Fruit fly (Drosophila melanogaster) whole organism, embryonic: ENCODE measurements around the gene Dif.

Experiments used
- B-H1 ChIP-seq: fragments of 200-800 bp; sonication (Bioruptor generic); IDR thresholded peaks from 3 replicates; pipeline ENCODE4 v1.3.6; 2022; ENCODE audit warnings: missing biosample characterization, missing genetic modification characterization
- Blimp-1 ChIP-seq: fragments of 200-800 bp; sonication (Bioruptor generic); optimal IDR thresholded peaks from 3 replicates; lab custom pipeline; 2018; ENCODE audit warnings: missing biosample characterization, missing genetic modification characterization, mild to moderate bottlenecking, moderate library complexity, missing genetic modification reagents
- CG10543 ChIP-seq: fragments of 200-800 bp; sonication (Bioruptor generic); optimal IDR thresholded peaks from 3 replicates; lab custom pipeline; 2017; ENCODE audit warnings: missing biosample characterization, mild to moderate bottlenecking, missing genetic modification characterization, moderate library complexity
- CG10979 ChIP-seq: fragments of 200-800 bp; sonication (Bioruptor generic); optimal IDR thresholded peaks from 2 replicates; lab custom pipeline; 2018; ENCODE audit warnings: missing biosample characterization, mild to moderate bottlenecking, missing genetic modification characterization, moderate library complexity
- CG11456 ChIP-seq: fragments of 200-800 bp; sonication (Bioruptor generic); IDR thresholded peaks from 3 replicates; pipeline ENCODE4 v1.3.6; 2022; ENCODE audit warnings: missing biosample characterization, missing genetic modification characterization
- CG11696 ChIP-seq: fragments of 200-800 bp; sonication (Bioruptor generic); IDR thresholded peaks from 2 replicates; pipeline ENCODE4 v1.3.6; 2022; ENCODE audit warnings: missing biosample characterization, missing genetic modification characterization
- CG12155 ChIP-seq: fragments of 200-800 bp; sonication (Bioruptor generic); optimal IDR thresholded peaks from 3 replicates; lab custom pipeline; 2016; ENCODE audit warnings: missing biosample characterization, missing genetic modification characterization
- CG12391 ChIP-seq: fragments of 200-800 bp; sonication (Bioruptor generic); optimal IDR thresholded peaks from 3 replicates; lab custom pipeline; 2018; ENCODE audit warnings: missing biosample characterization, mild to moderate bottlenecking, missing genetic modification characterization, moderate library complexity
- CG14965 ChIP-seq: fragments of 200-800 bp; sonication (Bioruptor generic); optimal IDR thresholded peaks from 2 replicates; lab custom pipeline; 2016; ENCODE audit warnings: missing biosample characterization, missing genetic modification characterization, borderline replicate concordance
- CG1602 ChIP-seq: fragments of 200-800 bp; sonication (Bioruptor generic); optimal IDR thresholded peaks from 3 replicates; lab custom pipeline; 2016; ENCODE audit warnings: missing biosample characterization, missing genetic modification characterization
- CG1832 ChIP-seq: fragments of 200-800 bp; sonication (Bioruptor generic); optimal IDR thresholded peaks from 2 replicates; lab custom pipeline; 2017; ENCODE audit warnings: missing biosample characterization, mild to moderate bottlenecking, missing genetic modification characterization, inconsistent platforms
- CG18599 ChIP-seq: fragments of 200-800 bp; sonication (Bioruptor generic); optimal IDR thresholded peaks from 3 replicates; lab custom pipeline; 2017; ENCODE audit warnings: missing biosample characterization, missing genetic modification characterization, mild to moderate bottlenecking, moderate library complexity, missing genetic modification reagents
- CG2678 ChIP-seq: fragments of 200-800 bp; sonication (Bioruptor generic); optimal IDR thresholded peaks from 3 replicates; lab custom pipeline; 2019; ENCODE audit warnings: missing biosample characterization, mild to moderate bottlenecking, missing genetic modification characterization, moderate library complexity
- CG31388 ChIP-seq: fragments of 200-800 bp; sonication (Bioruptor generic); optimal IDR thresholded peaks from 2 replicates; lab custom pipeline; 2016; ENCODE audit warnings: missing biosample characterization, missing genetic modification characterization
- CG31441 ChIP-seq: fragments of 200-800 bp; sonication (Bioruptor generic); IDR thresholded peaks from 2 replicates; pipeline ENCODE4 v1.3.6; 2022; ENCODE audit warnings: missing biosample characterization, missing genetic modification characterization
- CG34422 ChIP-seq: fragments of 200-800 bp; sonication (Bioruptor generic); IDR thresholded peaks from 3 replicates; pipeline ENCODE4 v1.3.6; 2022; ENCODE audit warnings: missing biosample characterization, missing genetic modification characterization
- CG43689 ChIP-seq: fragments of 200-800 bp; sonication (Bioruptor generic); IDR thresholded peaks from 2 replicates; pipeline ENCODE4 v1.3.6; 2022; ENCODE audit warnings: missing biosample characterization, missing genetic modification characterization
- CG6272 ChIP-seq: fragments of 200-800 bp; sonication (Bioruptor generic); IDR thresholded peaks from 2 replicates; pipeline ENCODE4 v1.3.6; 2022; ENCODE audit warnings: missing biosample characterization, missing genetic modification characterization
- CG7839 ChIP-seq: fragments of 200-800 bp; sonication (Bioruptor generic); optimal IDR thresholded peaks from 3 replicates; lab custom pipeline; 2018; ENCODE audit warnings: missing biosample characterization, mild to moderate bottlenecking, missing genetic modification characterization, moderate library complexity
- CG7987 ChIP-seq: fragments of 200-800 bp; sonication (Bioruptor generic); optimal IDR thresholded peaks from 2 replicates; lab custom pipeline; 2018; ENCODE audit warnings: missing biosample characterization, mild to moderate bottlenecking, missing genetic modification characterization, moderate library complexity
- CG8089 ChIP-seq: fragments of 200-800 bp; sonication (Bioruptor generic); optimal IDR thresholded peaks from 3 replicates; lab custom pipeline; 2016; ENCODE audit warnings: missing biosample characterization, missing genetic modification characterization
- CG8765 ChIP-seq: fragments of 200-800 bp; sonication (Bioruptor generic); IDR thresholded peaks from 2 replicates; pipeline ENCODE4 v1.3.6; 2022; ENCODE audit warnings: missing biosample characterization, missing genetic modification characterization
- HLHmδ ChIP-seq: fragments of 200-800 bp; sonication (Bioruptor generic); optimal IDR thresholded peaks from 2 replicates; lab custom pipeline; 2018; ENCODE audit warnings: missing biosample characterization, mild to moderate bottlenecking, missing genetic modification characterization, moderate library complexity
- Hand ChIP-seq: fragments of 200-800 bp; sonication (Bioruptor generic); optimal IDR thresholded peaks from 2 replicates; lab custom pipeline; 2017; ENCODE audit warnings: mild to moderate bottlenecking, missing biosample characterization, missing genetic modification reagents, missing genetic modification characterization
- Hey ChIP-seq: fragments of 200-800 bp; sonication (Bioruptor generic); optimal IDR thresholded peaks from 3 replicates; lab custom pipeline; 2018; ENCODE audit warnings: missing biosample characterization, mild to moderate bottlenecking, missing genetic modification characterization
- NC2α ChIP-seq: fragments of 200-800 bp; sonication (Bioruptor generic); optimal IDR thresholded peaks from 2 replicates; lab custom pipeline; 2016; ENCODE audit warnings: missing biosample characterization, missing genetic modification characterization
- Nf-YA ChIP-seq: fragments of 200-800 bp; sonication (Bioruptor generic); IDR thresholded peaks from 2 replicates; pipeline ENCODE4 v1.3.6; 2022; ENCODE audit warnings: missing biosample characterization, missing genetic modification characterization
- Nf-YC ChIP-seq: fragments of 200-800 bp; optimal IDR thresholded peaks from 3 replicates; lab custom pipeline; 2019; ENCODE audit warnings: missing biosample characterization, mild to moderate bottlenecking, missing genetic modification characterization, moderate library complexity
- Optix ChIP-seq: fragments of 200-800 bp; sonication (Bioruptor generic); IDR thresholded peaks from 3 replicates; pipeline ENCODE4 v1.3.6; 2022; ENCODE audit warnings: missing biosample characterization, missing genetic modification characterization
- Sin3A ChIP-seq: fragments of >200 bp; optimal IDR thresholded peaks from 2 replicates; lab custom pipeline; 2018
- Spps ChIP-seq: fragments of 200-800 bp; sonication (Bioruptor generic); optimal IDR thresholded peaks from 2 replicates; lab custom pipeline; 2018; ENCODE audit warnings: missing biosample characterization, mild to moderate bottlenecking, missing genetic modification characterization
- Xrp1 ChIP-seq: fragments of 200-800 bp; sonication (Bioruptor generic); IDR thresholded peaks from 2 replicates; pipeline ENCODE4 v1.3.6; 2022; ENCODE audit warnings: missing biosample characterization, missing genetic modification characterization
- abd-A ChIP-seq: fragments of 200-800 bp; sonication (Bioruptor generic); optimal IDR thresholded peaks from 3 replicates; lab custom pipeline; 2019; ENCODE audit warnings: missing biosample characterization, mild to moderate bottlenecking, missing genetic modification characterization, moderate library complexity
- amos ChIP-seq: fragments of 200-800 bp; sonication (Bioruptor generic); IDR thresholded peaks from 2 replicates; pipeline ENCODE4 v1.3.6; 2022; ENCODE audit warnings: missing biosample characterization, missing genetic modification characterization; ENCODE audit not compliant: partially characterized antibody
- chinmo ChIP-seq: fragments of 200-800 bp; sonication (Bioruptor generic); IDR thresholded peaks from 4 replicates; pipeline ENCODE4 v1.3.6; 2022; ENCODE audit warnings: missing biosample characterization, missing genetic modification characterization; ENCODE audit not compliant: partially characterized antibody
- croc ChIP-seq: fragments of 200-800 bp; sonication (Bioruptor generic); conservative IDR thresholded peaks from 3 replicates; pipeline ENCODE4 v1.3.6; 2022; ENCODE audit warnings: missing biosample characterization, missing genetic modification characterization
- dm ChIP-seq: fragments of 200-800 bp; sonication (Bioruptor generic); optimal IDR thresholded peaks from 3 replicates; lab custom pipeline; 2016; ENCODE audit warnings: missing biosample characterization, missing genetic modification characterization
- gcm ChIP-seq: fragments of 200-800 bp; sonication (Bioruptor generic); optimal IDR thresholded peaks from 2 replicates; lab custom pipeline; 2019; ENCODE audit warnings: missing biosample characterization, mild to moderate bottlenecking, missing genetic modification characterization, moderate library complexity
- ham ChIP-seq: fragments of 200-800 bp; sonication (Bioruptor generic); IDR thresholded peaks from 2 replicates; pipeline ENCODE4 v1.3.6; 2022; ENCODE audit warnings: missing biosample characterization, missing genetic modification characterization
- kay ChIP-seq: fragments of 200-800 bp; sonication (Bioruptor generic); optimal IDR thresholded peaks from 2 replicates; lab custom pipeline; 2016; ENCODE audit warnings: missing biosample characterization, missing genetic modification characterization
- mirr ChIP-seq: fragments of 200-800 bp; sonication (Bioruptor generic); optimal IDR thresholded peaks from 3 replicates; lab custom pipeline; 2018; ENCODE audit warnings: missing biosample characterization, mild to moderate bottlenecking, missing genetic modification characterization
- oc ChIP-seq: fragments of 200-800 bp; sonication (Bioruptor generic); optimal IDR thresholded peaks from 2 replicates; lab custom pipeline; 2018; ENCODE audit warnings: missing biosample characterization, mild to moderate bottlenecking, missing genetic modification characterization, moderate library complexity
- phol ChIP-seq: fragments of 200-800 bp; sonication (Bioruptor generic); optimal IDR thresholded peaks from 3 replicates; lab custom pipeline; 2018; ENCODE audit warnings: missing biosample characterization, mild to moderate bottlenecking, missing genetic modification characterization, moderate library complexity
- sc ChIP-seq, 3 experiments: fragments of >200 bp in 2 of 3; fragments of 200-800 bp in 1 of 3; sonication (Bioruptor generic) in 1 of 3; optimal IDR thresholded peaks; 2 replicates in 2 of 3; 3 replicates in 1 of 3; lab custom pipeline; 2017; ENCODE audit warnings: mild to moderate bottlenecking in 1 of 3, missing biosample characterization in 1 of 3, missing genetic modification characterization in 1 of 3, missing genetic modification reagents in 1 of 3
- slou ChIP-seq: fragments of 200-800 bp; sonication (Bioruptor generic); optimal IDR thresholded peaks from 3 replicates; lab custom pipeline; 2016; ENCODE audit warnings: missing biosample characterization, missing genetic modification characterization
- ssp ChIP-seq: fragments of 200-800 bp; sonication (Bioruptor generic); IDR thresholded peaks from 2 replicates; pipeline ENCODE4 v1.3.6; 2022; ENCODE audit warnings: missing biosample characterization, missing genetic modification characterization
- vvl ChIP-seq: fragments of 200-800 bp; sonication (Bioruptor generic); IDR thresholded peaks from 2 replicates; pipeline ENCODE4 v1.3.6; 2022; ENCODE audit warnings: missing biosample characterization, missing genetic modification characterization
- zen2 ChIP-seq: fragments of 200-800 bp; sonication (Bioruptor generic); IDR thresholded peaks from 3 replicates; pipeline ENCODE4 v1.3.6; 2022; ENCODE audit warnings: missing biosample characterization, missing genetic modification characterization; ENCODE audit not compliant: partially characterized antibody

Dif gene

DNA sequence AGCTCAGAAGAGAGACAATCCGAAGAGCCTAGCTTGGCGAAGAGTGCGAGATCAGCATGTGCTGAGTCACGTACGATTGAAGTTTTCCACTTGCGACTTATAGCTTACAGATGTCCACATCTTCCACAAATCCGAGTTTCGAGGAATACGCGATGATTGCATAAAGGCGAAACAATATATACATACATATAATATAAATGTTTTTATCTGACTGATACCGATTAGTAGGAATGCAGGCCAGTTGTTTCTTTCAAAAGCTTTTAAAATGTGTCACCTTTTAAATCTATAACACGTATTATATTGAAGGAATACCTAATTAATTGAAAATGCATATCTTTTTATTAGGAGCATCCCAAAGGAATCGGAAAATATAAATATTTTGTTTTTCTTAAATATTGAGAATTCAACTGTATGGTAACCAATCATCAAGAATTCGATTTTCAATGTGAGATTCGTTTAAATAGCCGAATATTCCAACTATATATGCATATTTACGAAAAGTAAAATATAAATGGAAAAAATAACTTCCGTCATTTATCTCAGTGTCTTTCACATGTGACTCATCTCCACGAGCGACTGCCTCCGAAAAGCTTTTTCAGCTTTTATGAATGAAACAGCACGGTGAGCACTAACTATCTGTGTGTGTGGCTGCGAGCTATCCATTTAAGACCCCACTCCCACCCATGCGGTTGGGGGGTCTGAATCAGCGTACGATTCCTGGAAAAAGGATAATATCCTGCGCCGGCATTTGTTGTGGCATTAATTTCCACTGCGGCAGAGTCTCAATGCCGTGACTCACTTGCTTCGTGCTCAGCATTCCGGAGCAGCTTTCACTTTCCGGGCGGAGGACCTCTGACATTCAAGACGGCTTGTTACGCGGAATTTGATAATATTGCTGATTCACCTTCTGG, 17.8 kb upstream of the Dif start (continued):
- TF ChIP-seq Blimp-1 (GFP tag; lab: Kevin White, UChicago) (peak; percentile 55), CG7839 (tag; lab: Kevin White, UChicago) (peak; percentile 75), CG34422 (0 out of 3 replicates have a peak, but pooled peaks have one; percentile 38), Spps (tag; lab: Kevin White, UChicago) (no peak), CG14965 (GFP tag; lab: Kevin White, UChicago) (no peak), ssp (GFP tag; lab: Robert Waterston, UW) (no peak), phol (no peak), CG1602 (peak; percentile 24), ham (no peak; the same call in 1 of the 2 replicates), CG12391 (tag; lab: Kevin White, UChicago) (no peak), gcm (GFP tag; lab: Kevin White, UChicago) (no peak), CG31441 (GFP tag; lab: Robert Waterston, UW) (peak; percentile 73), CG8089 (GFP tag; lab: Kevin White, UChicago) (no peak), kay (GFP tag; lab: Kevin White, UChicago) (peak; percentile 97), Sin3A (lab: Kevin White, UChicago) (no peak), Nf-YC (tag; lab: Kevin White, UChicago) (peak; percentile 43), abd-A (tag; lab: Kevin White, UChicago) (peak; percentile 51), CG2678 (peak; percentile 81), CG43689 (GFP tag; lab: Robert Waterston, UW) (no peak), Hand (GFP tag; lab: Kevin White, UChicago) (peak; percentile 5), CG10979 (no peak), CG8765 (GFP tag; lab: Robert Waterston, UW) (no peak), Hey (tag; lab: Kevin White, UChicago) (no peak), chinmo (GFP tag; lab: Robert Waterston, UW) (no peak), slou (GFP tag; lab: Kevin White, UChicago) (peak; percentile 6), dm (GFP tag; lab: Kevin White, UChicago) (no peak), amos (GFP tag; lab: Robert Waterston, UW) (no peak), croc (GFP tag; lab: Robert Waterston, UW) (no peak), CG11456 (peak; percentile 67; the same call in 2 of the 3 replicates), CG12155 (peak; percentile 64), CG6272 (no peak), Xrp1 (GFP tag; lab: Robert Waterston, UW) (peak; percentile 48; the same call in 1 of the 2 replicates), vvl (GFP tag; lab: Robert Waterston, UW) (no peak), CG1832 (GFP tag; lab: Kevin White, UChicago) (no peak), CG10543 (GFP tag; lab: Kevin White, UChicago) (no peak), CG11696 (GFP tag; lab: Robert Waterston, UW) (0 out of 2 replicates have a peak, but pooled peaks have one; percentile 36), zen2 (no peak), sc (optimal IDR thresholded peaks at IDR 0.05; lab: Kevin White, UChicago) (no peak), sc (GFP tag; optimal IDR thresholded peaks at IDR 0.05; lab: Kevin White, UChicago) (peak; percentile 28), HLHmδ (GFP tag; lab: Kevin White, UChicago) (no peak), oc (tag; lab: Kevin White, UChicago) (peak; percentile 37), B-H1 (GFP tag; lab: Robert Waterston, UW) (no peak; the same call in 2 of the 3 replicates), CG7987 (no peak), Nf-YA (no peak), CG18599 (GFP tag; lab: Kevin White, UChicago) (peak; percentile 72), NC2α (GFP tag; lab: Kevin White, UChicago) (no peak), Optix (GFP tag; lab: Robert Waterston, UW) (no peak), CG31388 (GFP tag; lab: Kevin White, UChicago) (no peak), mirr (GFP tag; lab: Kevin White, UChicago) (no peak)
